ENCODE assay signal across 5 fruit fly cellular contexts in genomic region chr3L:11215244-11216121, dm6.
TF ChIP-seq lines count a peak whose summit lies in the region.

No protein-coding gene starts in this region.

- peak; percentile 39 for TF ChIP-seq CTCF in whole organism, embryonic (GFP tag; optimal IDR thresholded peaks at IDR 0.05; lab: Kevin White, UChicago)

TF ChIP-seq in whole organism, adult, 20 proteins besides CTCF, POLR2A, EP300 and RAD21 (continues in another document):
- TF ChIP-seq Mnt (GFP tag; optimal IDR thresholded peaks at IDR 0.05; lab: Kevin White, UChicago): peak; percentile 60
- peak; percentile 62 for TF ChIP-seq pad (GFP tag; optimal IDR thresholded peaks at IDR 0.05; lab: Kevin White, UChicago)
- TF ChIP-seq kay (GFP tag; lab: Kevin White, UChicago; ENCODE audit: borderline replicate concordance): peak; percentile 96
- TF ChIP-seq CG33017 (tag; optimal IDR thresholded peaks at IDR 0.05; lab: Kevin White, UChicago): peak; percentile 89
- no peak for TF ChIP-seq tj (GFP tag; optimal IDR thresholded peaks at IDR 0.05; lab: Kevin White, UChicago)
- peak; percentile 74 for TF ChIP-seq toe (GFP tag; optimal IDR thresholded peaks at IDR 0.05; lab: Kevin White, UChicago)
- peak; percentile 79 for TF ChIP-seq Clk (GFP tag; optimal IDR thresholded peaks at IDR 0.05; lab: Kevin White, UChicago)
- peak; percentile 64 for TF ChIP-seq cic (GFP tag; optimal IDR thresholded peaks at IDR 0.05; lab: Kevin White, UChicago)
- TF ChIP-seq CG11617 (GFP tag; optimal IDR thresholded peaks at IDR 0.05; lab: Kevin White, UChicago): peak; percentile 77
- peak; percentile 88 for TF ChIP-seq CG7101 (tag; optimal IDR thresholded peaks at IDR 0.05; lab: Kevin White, UChicago)
- TF ChIP-seq CG12768 (GFP tag; optimal IDR thresholded peaks at IDR 0.05; lab: Kevin White, UChicago): peak; percentile 85
- peak; percentile 79 for TF ChIP-seq Crg-1 (GFP tag; optimal IDR thresholded peaks at IDR 0.05; lab: Kevin White, UChicago)
- TF ChIP-seq ovo (GFP tag; optimal IDR thresholded peaks at IDR 0.05; lab: Kevin White, UChicago): no peak
- peak; percentile 81 for TF ChIP-seq CG7045 (GFP tag; optimal IDR thresholded peaks at IDR 0.05; lab: Kevin White, UChicago)
- TF ChIP-seq CG14711 (tag; optimal IDR thresholded peaks at IDR 0.05; lab: Kevin White, UChicago): peak; percentile 99
- TF ChIP-seq bab1 (GFP tag; optimal IDR thresholded peaks at IDR 0.05; lab: Kevin White, UChicago): peak; percentile 88
- peak; percentile 69 for TF ChIP-seq Hr96 (GFP tag; optimal IDR thresholded peaks at IDR 0.05; lab: Kevin White, UChicago)
- TF ChIP-seq CG5204 (GFP tag; optimal IDR thresholded peaks at IDR 0.05; lab: Kevin White, UChicago): no peak

TF ChIP-seq in whole organism, embryonic, 481 proteins besides CTCF, POLR2A, EP300 and RAD21 (continues in another document):
- 0 out of 2 replicates have a peak, but pooled peaks have one; percentile 4 for TF ChIP-seq CG42726 (GFP tag; IDR thresholded peaks at IDR 0.05; lab: Robert Waterston, UW; ENCODE audit: partially characterized antibody)
- peak; percentile 79 for TF ChIP-seq CG8089 (GFP tag; optimal IDR thresholded peaks at IDR 0.05; lab: Kevin White, UChicago)
- peak; percentile 91 for TF ChIP-seq CG30403 (GFP tag; optimal IDR thresholded peaks at IDR 0.05; lab: Kevin White, UChicago)
- peak; percentile 83 for TF ChIP-seq CG33213 (GFP tag; optimal IDR thresholded peaks at IDR 0.05; lab: Kevin White, UChicago)
- peak; percentile 86 for TF ChIP-seq CG6854 (GFP tag; optimal IDR thresholded peaks at IDR 0.05; lab: Kevin White, UChicago)
- peak; percentile 92 for TF ChIP-seq CG6813 (GFP tag; optimal IDR thresholded peaks at IDR 0.05; lab: Kevin White, UChicago)
- TF ChIP-seq z (GFP tag; IDR thresholded peaks at IDR 0.05; lab: Robert Waterston, UW): peak; percentile 73
- TF ChIP-seq CG10565 (GFP tag; optimal IDR thresholded peaks at IDR 0.05; lab: Kevin White, UChicago): peak; percentile 40
- TF ChIP-seq zen (tag; optimal IDR thresholded peaks at IDR 0.05; lab: Kevin White, UChicago): peak; percentile 62
- peak; percentile 63 for TF ChIP-seq Sox100B (GFP tag; optimal IDR thresholded peaks at IDR 0.05; lab: Kevin White, UChicago)
- peak; percentile 69 for TF ChIP-seq CG3407 (GFP tag; optimal IDR thresholded peaks at IDR 0.05; lab: Kevin White, UChicago)
- peak; percentile 83 for TF ChIP-seq CG10366 (GFP tag; IDR thresholded peaks at IDR 0.05; lab: Robert Waterston, UW)
- peak; percentile 82 for TF ChIP-seq ro (GFP tag; IDR thresholded peaks at IDR 0.05; lab: Robert Waterston, UW)
- TF ChIP-seq caup (GFP tag; optimal IDR thresholded peaks at IDR 0.05; lab: Kevin White, UChicago; ENCODE audit: severe bottlenecking): peak; percentile 93
- TF ChIP-seq CG4617 (GFP tag; optimal IDR thresholded peaks at IDR 0.05; lab: Kevin White, UChicago; ENCODE audit: borderline replicate concordance): peak; percentile 63
- TF ChIP-seq Fer1 (GFP tag; optimal IDR thresholded peaks at IDR 0.05; lab: Kevin White, UChicago): peak; percentile 92
- peak; percentile 94 for TF ChIP-seq Taf1 (GFP tag; IDR thresholded peaks at IDR 0.05; lab: Robert Waterston, UW)

TF ChIP-seq in whole organism, prepupa, 60 proteins besides CTCF, POLR2A, EP300 and RAD21 (continues in another document):
- TF ChIP-seq CG11294 (GFP tag; IDR thresholded peaks at IDR 0.05; lab: Robert Waterston, UW): peak; percentile 93
- TF ChIP-seq Hr4 (GFP tag; optimal IDR thresholded peaks at IDR 0.05; lab: Kevin White, UChicago): peak; percentile 93
- peak; percentile 96 for TF ChIP-seq CG15336 (GFP tag; IDR thresholded peaks at IDR 0.05; lab: Robert Waterston, UW)
- TF ChIP-seq vri (GFP tag; optimal IDR thresholded peaks at IDR 0.05; lab: Kevin White, UChicago): peak; percentile 92
- TF ChIP-seq Eip78C (GFP tag; lab: Kevin White, UChicago): peak; percentile 98
- peak; percentile 92 for TF ChIP-seq acj6 (GFP tag; optimal IDR thresholded peaks at IDR 0.05; lab: Kevin White, UChicago)
- peak; percentile 90 for TF ChIP-seq CG34406 (GFP tag; optimal IDR thresholded peaks at IDR 0.05; lab: Kevin White, UChicago)
- peak; percentile 76 for TF ChIP-seq Blimp-1 (GFP tag; optimal IDR thresholded peaks at IDR 0.05; lab: Kevin White, UChicago)
- peak; percentile 96 for TF ChIP-seq Hr39 (GFP tag; optimal IDR thresholded peaks at IDR 0.05; lab: Kevin White, UChicago)
- peak; percentile 91 for TF ChIP-seq OdsH (GFP tag; optimal IDR thresholded peaks at IDR 0.05; lab: Kevin White, UChicago)
- TF ChIP-seq Eip75B (GFP tag; optimal IDR thresholded peaks at IDR 0.05; lab: Kevin White, UChicago): peak; percentile 96
- peak; percentile 86 for TF ChIP-seq Sox15 (GFP tag; optimal IDR thresholded peaks at IDR 0.05; lab: Kevin White, UChicago)
- peak; percentile 97 for TF ChIP-seq CG3919 (GFP tag; optimal IDR thresholded peaks at IDR 0.05; lab: Kevin White, UChicago)
- peak; percentile 76 for TF ChIP-seq spab (GFP tag; optimal IDR thresholded peaks at IDR 0.05; lab: Kevin White, UChicago)
- TF ChIP-seq CG6854 (GFP tag; optimal IDR thresholded peaks at IDR 0.05; lab: Kevin White, UChicago): peak; percentile 83
- TF ChIP-seq salr (GFP tag; optimal IDR thresholded peaks at IDR 0.05; lab: Kevin White, UChicago): peak; percentile 81 to 91
- peak; percentile 96 for TF ChIP-seq CG6792 (GFP tag; optimal IDR thresholded peaks at IDR 0.05; lab: Kevin White, UChicago)
- TF ChIP-seq fkh (GFP tag; optimal IDR thresholded peaks at IDR 0.05; lab: Kevin White, UChicago): peak; percentile 97
- peak; percentile 93 for TF ChIP-seq CG8632 (GFP tag; optimal IDR thresholded peaks at IDR 0.05; lab: Kevin White, UChicago)

TF ChIP-seq in whole organism, pupa, 21 proteins besides CTCF, POLR2A, EP300 and RAD21:
- TF ChIP-seq CG4496 (GFP tag; IDR thresholded peaks at IDR 0.05; lab: Robert Waterston, UW): peak; percentile 98
- TF ChIP-seq Pif1A (GFP tag; optimal IDR thresholded peaks at IDR 0.05; lab: Kevin White, UChicago): peak; percentile 97
- TF ChIP-seq Snoo (tag; optimal IDR thresholded peaks at IDR 0.05; lab: Kevin White, UChicago): peak; percentile 90
- TF ChIP-seq CG12605 (GFP tag; IDR thresholded peaks at IDR 0.05; lab: Robert Waterston, UW): peak; percentile 97
- TF ChIP-seq rn (GFP tag; IDR thresholded peaks at IDR 0.05; lab: Robert Waterston, UW): peak; percentile 88
- TF ChIP-seq gl (tag; optimal IDR thresholded peaks at IDR 0.05; lab: Kevin White, UChicago): peak; percentile 60
- TF ChIP-seq fd96Ca (GFP tag; IDR thresholded peaks at IDR 0.05; lab: Robert Waterston, UW): peak; percentile 98
- peak; percentile 93 for TF ChIP-seq Pif1B (GFP tag; optimal IDR thresholded peaks at IDR 0.05; lab: Kevin White, UChicago)
- TF ChIP-seq Ets98B (GFP tag; IDR thresholded peaks at IDR 0.05; lab: Robert Waterston, UW): peak; percentile 98
- peak; percentile 83 for TF ChIP-seq CG17806 (tag; optimal IDR thresholded peaks at IDR 0.05; lab: Kevin White, UChicago)
- TF ChIP-seq D1 (tag; optimal IDR thresholded peaks at IDR 0.05; lab: Kevin White, UChicago): peak; percentile 41
- TF ChIP-seq CG15710 (tag; optimal IDR thresholded peaks at IDR 0.05; lab: Kevin White, UChicago): peak; percentile 90
- TF ChIP-seq CG13204 (GFP tag; optimal IDR thresholded peaks at IDR 0.05; lab: Kevin White, UChicago): peak; percentile 10
- TF ChIP-seq CG32121 (GFP tag; IDR thresholded peaks at IDR 0.05; lab: Robert Waterston, UW): peak; percentile 97
- peak; percentile 73 for TF ChIP-seq EcR (GFP tag; optimal IDR thresholded peaks at IDR 0.05; lab: Kevin White, UChicago)
- TF ChIP-seq CG14655 (GFP tag; optimal IDR thresholded peaks at IDR 0.05; lab: Kevin White, UChicago): peak; percentile 91
- TF ChIP-seq CG9948 (tag; optimal IDR thresholded peaks at IDR 0.05; lab: Kevin White, UChicago): peak; percentile 79
- peak; percentile 82 for TF ChIP-seq CG34367 (tag; optimal IDR thresholded peaks at IDR 0.05; lab: Kevin White, UChicago)
- TF ChIP-seq CG10348 (GFP tag; IDR thresholded peaks at IDR 0.05; lab: Robert Waterston, UW): peak; percentile 25; the same call in 1 of the 2 replicates
- TF ChIP-seq CG8159 (tag; optimal IDR thresholded peaks at IDR 0.05; lab: Kevin White, UChicago): peak; percentile 91
- TF ChIP-seq CG8301 (tag; optimal IDR thresholded peaks at IDR 0.05; lab: Kevin White, UChicago): peak; percentile 91

TF ChIP-seq in whole organism, wandering third instar larva, 38 proteins besides CTCF, POLR2A, EP300 and RAD21 (continues in another document):
- TF ChIP-seq Hnf4 (GFP tag; optimal IDR thresholded peaks at IDR 0.05; lab: Kevin White, UChicago) (peak; percentile 94), sv (GFP tag; optimal IDR thresholded peaks at IDR 0.05; lab: Kevin White, UChicago) (peak; percentile 89), tai (GFP tag; optimal IDR thresholded peaks at IDR 0.05; lab: Kevin White, UChicago) (no peak), ey (GFP tag; optimal IDR thresholded peaks at IDR 0.05; lab: Kevin White, UChicago) (peak; percentile 96), HLH106 (tag; optimal IDR thresholded peaks at IDR 0.05; lab: Kevin White, UChicago) (peak; percentile 92), Dfd (GFP tag; optimal IDR thresholded peaks at IDR 0.05; lab: Kevin White, UChicago) (no peak), lola (GFP tag; optimal IDR thresholded peaks at IDR 0.05; lab: Kevin White, UChicago) (no peak), Vsx2 (GFP tag; optimal IDR thresholded peaks at IDR 0.05; lab: Kevin White, UChicago; ENCODE audit: partially characterized antibody) (peak; percentile 88), dsf (GFP tag; optimal IDR thresholded peaks at IDR 0.05; lab: Kevin White, UChicago; ENCODE audit: borderline replicate concordance) (peak; percentile 68), Myc (optimal IDR thresholded peaks at IDR 0.05; lab: Kevin White, UChicago) (peak; percentile 100), h (GFP tag; optimal IDR thresholded peaks at IDR 0.05; lab: Kevin White, UChicago) (peak; percentile 96), foxo (GFP tag; optimal IDR thresholded peaks at IDR 0.05; lab: Kevin White, UChicago) (peak; percentile 89 to 97), CG9705 (GFP tag; optimal IDR thresholded peaks at IDR 0.05; lab: Kevin White, UChicago) (peak; percentile 53), brk (GFP tag; optimal IDR thresholded peaks at IDR 0.05; lab: Kevin White, UChicago) (peak; percentile 78), CrebA (GFP tag; optimal IDR thresholded peaks at IDR 0.05; lab: Kevin White, UChicago; ENCODE audit: borderline replicate concordance) (no peak), rgr (GFP tag; optimal IDR thresholded peaks at IDR 0.05; lab: Kevin White, UChicago) (peak; percentile 97), Hr78 (GFP tag; optimal IDR thresholded peaks at IDR 0.05; lab: Kevin White, UChicago) (no peak), Rel (GFP tag; optimal IDR thresholded peaks at IDR 0.05; lab: Kevin White, UChicago) (peak; percentile 90), Rel (tag; optimal IDR thresholded peaks at IDR 0.05; lab: Kevin White, UChicago) (peak; percentile 45), br (GFP tag; optimal IDR thresholded peaks at IDR 0.05; lab: Kevin White, UChicago) (peak; percentile 96), CG32264 (GFP tag; optimal IDR thresholded peaks at IDR 0.05; lab: Kevin White, UChicago) (peak; percentile 92), psq (GFP tag; optimal IDR thresholded peaks at IDR 0.05; lab: Kevin White, UChicago) (peak; percentile 87), Abd-B (GFP tag; optimal IDR thresholded peaks at IDR 0.05; lab: Kevin White, UChicago) (no peak)
